Worm (Caenorhabditis elegans): Measurements from ENCODE around the gene Y82E9BR.3.

Y82E9BR.3 gene

DNA sequence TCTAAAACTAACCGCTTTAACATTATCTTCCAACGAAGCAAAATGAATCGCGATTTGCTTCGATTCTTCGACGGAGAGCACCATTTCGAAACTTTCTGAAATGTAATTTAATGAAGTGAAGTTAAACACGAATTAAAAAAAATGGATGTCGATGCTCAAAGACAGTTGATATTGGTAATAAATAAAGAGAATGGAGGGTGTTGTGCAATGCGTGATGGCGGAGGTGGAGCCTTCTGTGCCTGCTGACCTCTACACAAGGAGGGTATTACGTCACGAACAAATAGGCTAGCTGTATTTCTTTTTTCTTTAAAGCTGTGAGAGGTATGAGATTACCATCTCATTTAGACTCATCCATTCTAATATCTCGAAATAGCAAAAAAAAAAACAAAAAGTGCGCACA lies 36.7 kb downstream of the Y82E9BR.3 start, which contains the start of gene Y82E9BR.17:
Gene Y82E9BR.17, minus strand, starts transcription at position 101 of the 400 bp plus-strand sequence.
- no peak for TF ChIP-seq snpc-4 (tag; optimal IDR thresholded peaks at IDR 0.05)
- no peak for TF ChIP-seq ceh-16 (tag; optimal IDR thresholded peaks at IDR 0.05)
- no peak for TF ChIP-seq sma-3 (GFP tag; optimal IDR thresholded peaks at IDR 0.05)
- no peak for TF ChIP-seq mbf-1 (tag; optimal IDR thresholded peaks at IDR 0.05)

DNA sequence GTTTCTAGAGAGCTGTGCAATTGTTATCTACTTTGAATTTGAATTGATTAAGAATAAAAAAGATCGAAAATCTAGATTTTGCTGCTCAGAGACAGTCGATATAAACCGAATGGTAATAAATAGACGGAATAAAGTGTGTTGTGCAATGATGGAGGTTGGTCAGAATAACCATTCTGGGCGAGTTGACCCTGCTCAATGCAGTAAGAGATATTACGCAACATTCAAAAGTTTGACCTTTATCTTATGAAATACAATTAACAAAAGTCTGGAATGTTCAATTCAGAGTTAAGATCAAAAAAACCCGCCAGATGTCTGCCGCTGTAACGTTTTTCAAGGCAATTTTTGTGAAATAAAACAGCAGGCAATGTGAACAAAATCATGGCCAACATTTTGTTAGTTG lies 37.9 kb downstream of the Y82E9BR.3 start:
- TF ChIP-seq nhr-12 (tag; optimal IDR thresholded peaks at IDR 0.05) (no peak), ztf-1 (GFP tag; conservative IDR thresholded peaks at IDR 0.05) (no peak), C34F6.9 (tag; optimal IDR thresholded peaks at IDR 0.05) (no peak), fos-1 (tag; optimal IDR thresholded peaks at IDR 0.05) (no peak), mbf-1 (tag; optimal IDR thresholded peaks at IDR 0.05) (no peak), mdl-1 (tag; optimal IDR thresholded peaks at IDR 0.05) (no peak), nhr-77 (tag; optimal IDR thresholded peaks at IDR 0.05) (no peak), sem-4 (tag; optimal IDR thresholded peaks at IDR 0.05) (no peak), skn-1 (tag; optimal IDR thresholded peaks at IDR 0.05) (no peak), ama-1 (optimal IDR thresholded peaks at IDR 0.05) (no peak), crh-2 (tag; optimal IDR thresholded peaks at IDR 0.05) (no peak), egl-27 (tag; optimal IDR thresholded peaks at IDR 0.05) (no peak), ZK546.5 (tag; optimal IDR thresholded peaks at IDR 0.05) (no peak), nhr-129 (tag; optimal IDR thresholded peaks at IDR 0.05) (no peak), nhr-237 (tag; optimal IDR thresholded peaks at IDR 0.05) (no peak), alr-1 (tag; optimal IDR thresholded peaks at IDR 0.05) (no peak), sma-9 (GFP tag; optimal IDR thresholded peaks at IDR 0.05) (no peak), sma-9 (tag; optimal IDR thresholded peaks at IDR 0.05) (no peak), lin-11 (tag; optimal IDR thresholded peaks at IDR 0.05) (no peak)

DNA sequence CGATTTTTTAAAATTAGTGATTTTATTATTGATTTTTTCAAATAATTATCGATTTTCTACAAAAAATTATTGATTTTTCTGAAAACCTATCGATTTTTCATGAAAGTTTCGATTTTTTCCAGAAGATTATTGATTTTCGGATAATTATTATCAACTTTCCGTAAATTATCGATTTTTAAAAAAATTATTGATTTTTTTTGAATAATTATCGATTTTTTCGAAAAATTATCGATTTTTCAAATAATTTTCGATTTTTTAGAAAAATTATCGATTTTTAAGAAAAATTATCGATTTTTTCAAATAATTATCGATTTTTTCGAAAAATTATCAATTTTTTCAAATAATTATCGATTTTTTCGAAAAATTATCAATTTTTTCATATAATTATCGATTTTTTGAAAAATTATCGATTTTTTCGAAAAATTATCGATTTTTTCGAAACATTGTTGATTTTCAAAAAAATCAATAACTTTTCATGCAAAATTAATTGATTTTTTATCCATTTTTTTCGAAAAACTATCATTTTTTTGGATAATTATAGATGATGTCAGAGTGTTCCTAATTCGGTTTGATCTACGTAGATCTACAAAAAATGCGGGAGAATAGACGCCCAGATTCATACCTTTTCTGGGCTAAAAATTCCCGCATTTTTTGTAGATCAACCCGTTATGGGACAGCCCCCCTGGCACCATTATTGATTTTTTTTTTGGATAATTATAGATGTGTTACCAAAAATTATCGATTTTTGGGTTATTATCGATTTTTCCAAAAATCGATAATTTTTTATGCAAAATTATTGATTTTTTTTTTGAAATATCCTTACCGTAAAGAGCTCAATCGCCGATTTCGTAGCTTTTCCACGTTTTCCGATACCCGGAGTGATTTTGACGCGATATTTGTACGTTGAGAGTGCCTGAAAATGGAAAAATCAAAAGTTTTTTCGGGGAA lies 49.6 kb downstream of the Y82E9BR.3 start:
- no peak for TF ChIP-seq nhr-12 (tag; optimal IDR thresholded peaks at IDR 0.05)
- TF ChIP-seq nhr-25 (tag; optimal IDR thresholded peaks at IDR 0.05): no peak
- TF ChIP-seq unc-62 (GFP tag; optimal IDR thresholded peaks at IDR 0.05): no peak
- no peak for TF ChIP-seq nhr-23 (tag; optimal IDR thresholded peaks at IDR 0.05)
- TF ChIP-seq sem-4 (tag; optimal IDR thresholded peaks at IDR 0.05): no peak
- no peak for TF ChIP-seq nhr-11 (tag; optimal IDR thresholded peaks at IDR 0.05)
- no peak for TF ChIP-seq ztf-4 (tag; optimal IDR thresholded peaks at IDR 0.05)
- no peak for TF ChIP-seq mdl-1 (tag; optimal IDR thresholded peaks at IDR 0.05)
- no peak for TF ChIP-seq blmp-1 (tag; optimal IDR thresholded peaks at IDR 0.05; ENCODE audit: insufficient read depth)
- TF ChIP-seq ceh-16 (tag; optimal IDR thresholded peaks at IDR 0.05): no peak
- TF ChIP-seq sma-9 (GFP tag; optimal IDR thresholded peaks at IDR 0.05): no peak
- TF ChIP-seq sma-9 (tag; optimal IDR thresholded peaks at IDR 0.05): no peak
- TF ChIP-seq lin-11 (tag; optimal IDR thresholded peaks at IDR 0.05): no peak
- TF ChIP-seq nhr-237 (tag; optimal IDR thresholded peaks at IDR 0.05): no peak
